Worm (Caenorhabditis elegans): ENCODE results near the gene ugt-5.

Gene ugt-5

ce11 chrV:12818486-12818885, 25.7 kb upstream of the ugt-5 start:
- TF ChIP-seq ztf-16 (tag; optimal IDR thresholded peaks at IDR 0.05) (no peak), pat-9 (tag; optimal IDR thresholded peaks at IDR 0.05) (no peak), unc-42 (tag; optimal IDR thresholded peaks at IDR 0.05) (peak; percentile 65), hlh-15 (tag; optimal IDR thresholded peaks at IDR 0.05) (no peak), unc-3 (GFP tag; conservative IDR thresholded peaks at IDR 0.05) (no peak), unc-3 (tag; optimal IDR thresholded peaks at IDR 0.05) (no peak), ceh-31 (tag; optimal IDR thresholded peaks at IDR 0.05) (no peak), K02D7.2 (tag; optimal IDR thresholded peaks at IDR 0.05) (no peak)

DNA sequence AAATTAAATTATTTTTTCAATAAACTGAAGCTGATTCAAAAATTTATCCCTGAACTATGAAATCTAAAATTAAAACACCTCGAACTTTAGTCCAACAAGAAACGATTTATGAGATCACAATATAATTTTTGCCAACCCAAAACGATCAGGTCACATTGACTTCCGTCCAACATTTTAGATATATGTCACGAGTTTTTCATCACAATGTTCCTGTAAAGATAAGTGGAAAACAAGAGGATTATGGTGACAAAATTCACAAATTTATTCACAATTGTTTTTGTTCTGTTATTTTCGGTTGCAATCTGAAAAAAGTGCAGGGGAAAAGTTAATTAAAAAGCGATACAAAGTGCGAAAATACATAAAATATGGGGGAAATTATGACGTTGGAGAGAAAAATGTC, 23.9 kb upstream of the ugt-5 start:
- TF ChIP-seq unc-86 (tag; optimal IDR thresholded peaks at IDR 0.05) (no peak), nfya-1 (tag; optimal IDR thresholded peaks at IDR 0.05) (no peak), C08G9.2 (tag; optimal IDR thresholded peaks at IDR 0.05) (no peak), fkh-10 (GFP tag; optimal IDR thresholded peaks at IDR 0.05) (no peak), unc-42 (tag; optimal IDR thresholded peaks at IDR 0.05) (no peak), C38D4.7 (GFP tag; optimal IDR thresholded peaks at IDR 0.05) (no peak), elt-2 (tag; optimal IDR thresholded peaks at IDR 0.05) (no peak), nhr-232 (tag; optimal IDR thresholded peaks at IDR 0.05) (no peak), rnt-1 (tag; optimal IDR thresholded peaks at IDR 0.05) (no peak)

DNA sequence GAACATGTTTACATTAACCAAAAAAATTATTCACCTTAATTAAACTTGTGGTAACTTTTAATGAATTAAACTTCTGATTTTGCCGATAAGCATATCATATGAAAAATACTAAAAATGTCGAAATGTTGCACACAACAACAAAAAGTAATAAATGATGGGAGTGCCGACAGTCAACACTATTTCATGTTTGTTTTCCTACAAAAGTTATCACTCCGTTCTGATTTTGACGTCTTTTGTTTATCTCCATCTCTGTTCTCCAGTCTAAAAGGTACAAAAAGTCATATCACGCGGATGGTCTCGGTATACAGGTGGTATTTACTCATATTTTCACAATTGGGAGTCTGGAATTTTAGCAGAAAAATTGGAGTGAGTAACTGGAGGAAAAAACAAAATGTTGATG, 22.6 kb upstream of the ugt-5 start:
- no peak for TF ChIP-seq ceh-18 (tag; optimal IDR thresholded peaks at IDR 0.05)
- no peak for TF ChIP-seq ceh-24 (tag; optimal IDR thresholded peaks at IDR 0.05)
- TF ChIP-seq ceh-30 (tag; optimal IDR thresholded peaks at IDR 0.05): no peak
- TF ChIP-seq gmeb-2 (tag; optimal IDR thresholded peaks at IDR 0.05): no peak
- TF ChIP-seq pha-2 (tag; optimal IDR thresholded peaks at IDR 0.05): no peak
- TF ChIP-seq ets-4 (tag; optimal IDR thresholded peaks at IDR 0.05): no peak
- TF ChIP-seq K02D7.2 (tag; optimal IDR thresholded peaks at IDR 0.05): no peak
- no peak for TF ChIP-seq lim-6 (tag; optimal IDR thresholded peaks at IDR 0.05)
- no peak for TF ChIP-seq ref-2 (tag; optimal IDR thresholded peaks at IDR 0.05)
- no peak for TF ChIP-seq pros-1 (tag; optimal IDR thresholded peaks at IDR 0.05)
- no peak for TF ChIP-seq pag-3 (tag; optimal IDR thresholded peaks at IDR 0.05; ENCODE audit: borderline replicate concordance)
- TF ChIP-seq hlh-6 (tag; optimal IDR thresholded peaks at IDR 0.05): no peak
- no peak for TF ChIP-seq pat-9 (tag; optimal IDR thresholded peaks at IDR 0.05)
- no peak for TF ChIP-seq lin-11 (tag; optimal IDR thresholded peaks at IDR 0.05)
- no peak for TF ChIP-seq ahr-1 (tag; optimal IDR thresholded peaks at IDR 0.05)
- TF ChIP-seq unc-42 (tag; optimal IDR thresholded peaks at IDR 0.05): no peak
- TF ChIP-seq nfya-1 (tag; optimal IDR thresholded peaks at IDR 0.05): no peak
- TF ChIP-seq unc-55 (GFP tag; optimal IDR thresholded peaks at IDR 0.05): no peak

DNA sequence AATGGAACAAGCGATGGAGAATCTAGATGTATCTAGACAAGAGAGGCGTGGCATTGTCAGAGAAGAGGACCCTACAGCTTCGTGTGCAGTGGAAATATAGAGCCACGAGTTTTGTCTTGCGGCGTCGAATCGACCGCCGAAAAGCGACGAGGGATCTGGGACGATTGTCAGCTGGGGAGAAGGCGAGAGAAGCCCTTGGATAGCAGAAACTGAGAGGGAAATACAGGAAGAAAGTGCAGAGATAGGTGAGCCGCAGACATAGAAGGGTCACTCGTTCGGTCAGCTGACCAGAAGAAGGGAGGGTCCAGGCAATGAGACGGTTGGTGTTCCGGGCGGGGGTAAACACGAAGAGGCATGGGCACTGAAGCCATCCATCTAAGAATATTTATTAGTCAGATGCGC, 21.7 kb upstream of the ugt-5 start:
- peak; percentile 27 for TF ChIP-seq syd-9 (tag; optimal IDR thresholded peaks at IDR 0.05)
- TF ChIP-seq zip-5 (tag; optimal IDR thresholded peaks at IDR 0.05): no peak
- TF ChIP-seq ceh-14 (tag; optimal IDR thresholded peaks at IDR 0.05): peak; percentile 42
- no peak for TF ChIP-seq ahr-1 (tag; optimal IDR thresholded peaks at IDR 0.05)
- TF ChIP-seq ceh-2 (tag; optimal IDR thresholded peaks at IDR 0.05): peak; percentile 30
- no peak for TF ChIP-seq fkh-10 (GFP tag; optimal IDR thresholded peaks at IDR 0.05)
- no peak for TF ChIP-seq ceh-30 (tag; optimal IDR thresholded peaks at IDR 0.05)
- TF ChIP-seq pha-2 (tag; optimal IDR thresholded peaks at IDR 0.05): no peak
- peak; percentile 28 for TF ChIP-seq sdc-2 (tag; optimal IDR thresholded peaks at IDR 0.05)
- peak; percentile 52 for TF ChIP-seq unc-42 (tag; optimal IDR thresholded peaks at IDR 0.05)
- no peak for TF ChIP-seq madf-2 (tag; optimal IDR thresholded peaks at IDR 0.05)
- TF ChIP-seq unc-86 (tag; optimal IDR thresholded peaks at IDR 0.05): no peak
- TF ChIP-seq eyg-1 (tag; optimal IDR thresholded peaks at IDR 0.05): no peak
- peak; percentile 62 for TF ChIP-seq tbx-2 (tag; optimal IDR thresholded peaks at IDR 0.05)
- no peak for TF ChIP-seq pqm-1 (tag; optimal IDR thresholded peaks at IDR 0.05)
- TF ChIP-seq ama-1 (optimal IDR thresholded peaks at IDR 0.05): no peak
- no peak for TF ChIP-seq fkh-6 (tag; optimal IDR thresholded peaks at IDR 0.05)
- no peak for TF ChIP-seq che-1 (tag; optimal IDR thresholded peaks at IDR 0.05)
- no peak for TF ChIP-seq pax-1 (tag; optimal IDR thresholded peaks at IDR 0.05)
- no peak for TF ChIP-seq lim-6 (tag; optimal IDR thresholded peaks at IDR 0.05)
- peak; percentile 8 for TF ChIP-seq sox-4 (tag; optimal IDR thresholded peaks at IDR 0.05)
- no peak for TF ChIP-seq ceh-22 (tag; optimal IDR thresholded peaks at IDR 0.05)
- no peak for TF ChIP-seq hlh-13 (GFP tag; optimal IDR thresholded peaks at IDR 0.05)
- TF ChIP-seq ceh-6 (GFP tag; optimal IDR thresholded peaks at IDR 0.05): no peak
- TF ChIP-seq ceh-45 (GFP tag; IDR thresholded peaks at IDR 0.05): no peak
- TF ChIP-seq ceh-19 (GFP tag; optimal IDR thresholded peaks at IDR 0.05): peak; percentile 29
- TF ChIP-seq nfya-1 (tag; optimal IDR thresholded peaks at IDR 0.05): peak; percentile 49

Measured in whole organism, late embryonic.